Fruit fly (Drosophila melanogaster) whole organism, embryonic: Measurements from ENCODE around the gene CG1024.

Source experiments
- CG30431 ChIP-seq: fragments of 200-800 bp; sonication (Bioruptor generic); optimal IDR thresholded peaks from 2 replicates; lab custom pipeline; 2017; ENCODE audit warnings: missing biosample characterization, missing genetic modification characterization
- CG34376 ChIP-seq: fragments of 200-800 bp; sonication (Bioruptor generic); optimal IDR thresholded peaks from 2 replicates; lab custom pipeline; 2018; ENCODE audit warnings: missing biosample characterization, mild to moderate bottlenecking, missing genetic modification characterization
- Doc3 ChIP-seq: fragments of 200-800 bp; sonication (Bioruptor generic); IDR thresholded peaks from 3 replicates; pipeline ENCODE4 v1.3.6; 2022; ENCODE audit warnings: missing biosample characterization, missing genetic modification characterization; ENCODE audit not compliant: partially characterized antibody
- Ets97D ChIP-seq: fragments of 200-800 bp; sonication (Bioruptor generic); optimal IDR thresholded peaks from 3 replicates; lab custom pipeline; 2016; ENCODE audit warnings: missing biosample characterization, missing genetic modification characterization
- Gug ChIP-seq: fragments of 200-800 bp; sonication (Bioruptor generic); IDR thresholded peaks from 4 replicates; pipeline ENCODE4 v1.3.6; 2022; ENCODE audit warnings: missing biosample characterization, missing genetic modification characterization
- H2.0 ChIP-seq: fragments of 200-800 bp; sonication (Bioruptor generic); IDR thresholded peaks from 2 replicates; pipeline ENCODE4 v1.3.6; 2022; ENCODE audit warnings: missing biosample characterization, missing genetic modification characterization
- NC2α ChIP-seq: fragments of 200-800 bp; sonication (Bioruptor generic); optimal IDR thresholded peaks from 2 replicates; lab custom pipeline; 2016; ENCODE audit warnings: missing biosample characterization, missing genetic modification characterization
- lola ChIP-seq, 3 experiments: fragments of >200 bp in 2 of 3; fragments of 200-800 bp in 1 of 3; sonication (Bioruptor generic) in 1 of 3; optimal IDR thresholded peaks; 2 replicates each; lab custom pipeline; 2017 to 2019; ENCODE audit warnings: missing biosample characterization in 3 of 3, missing genetic modification characterization in 3 of 3, mild to moderate bottlenecking in 1 of 3, moderate library complexity in 1 of 3

DNA sequence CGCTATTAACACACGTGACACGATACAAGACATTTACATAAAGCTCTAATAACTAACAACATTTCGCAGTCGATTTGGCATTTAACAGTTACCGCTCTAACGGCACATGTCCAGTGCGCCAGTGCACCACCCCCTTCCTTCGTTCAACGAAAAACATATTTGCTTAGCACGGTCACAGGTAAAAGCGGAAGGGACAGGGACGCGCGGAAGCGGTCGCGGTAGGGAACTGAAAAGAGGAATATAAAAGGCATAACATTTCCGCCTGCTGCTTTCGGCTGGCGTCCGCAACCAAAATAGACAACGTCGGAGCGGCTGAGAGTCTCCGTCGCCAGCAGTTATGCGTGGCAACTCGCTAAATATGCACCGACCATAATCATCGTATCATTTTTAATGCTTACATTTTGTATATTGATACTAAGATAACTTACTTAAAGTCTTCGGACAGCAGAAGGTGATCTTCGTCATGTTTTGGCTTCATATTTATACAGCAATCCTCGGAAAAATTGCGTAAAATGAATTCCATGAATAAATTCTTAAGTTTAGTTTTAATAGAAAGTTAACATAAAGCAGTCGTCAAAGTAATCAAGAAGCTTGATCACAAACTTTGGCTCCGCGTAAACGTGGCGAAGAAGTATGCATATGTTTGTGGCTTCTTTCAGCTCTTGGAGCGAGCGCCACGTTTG is 28.3 kb downstream of the CG1024 start:
- TF ChIP-seq Gug (GFP tag; lab: Robert Waterston, UW) (no peak), Ets97D (no peak), Doc3 (GFP tag; lab: Robert Waterston, UW) (no peak), CG34376 (GFP tag; lab: Kevin White, UChicago) (no peak), H2.0 (no peak), CG30431 (GFP tag; lab: Kevin White, UChicago) (no peak), lola (GFP tag; optimal IDR thresholded peaks at IDR 0.05; lab: Kevin White, UChicago) (no peak), NC2α (GFP tag; lab: Kevin White, UChicago) (no peak)
